Worm (Caenorhabditis elegans) whole organism, L4 larva: Measurements from ENCODE around the gene F45F2.11.

ENCODE experiments used
- mdl-1 ChIP-seq, 2 experiments: fragments of 150-350 bp in 1 of 2; sonication (generic microtip) in 1 of 2; optimal IDR thresholded peaks; 2 replicates each; lab custom pipeline; 2014 to 2017; ENCODE audit warnings: missing biosample characterization in 2 of 2, missing genetic modification characterization in 2 of 2
- nhr-76 ChIP-seq: fragments of 150-350 bp; optimal IDR thresholded peaks from 2 replicates; lab custom pipeline; 2014; ENCODE audit warnings: missing biosample characterization, missing genetic modification characterization

- TF ChIP-seq mdl-1 (tag; optimal IDR thresholded peaks at IDR 0.05; lab: Kevin White, UChicago), result no peak
- TF ChIP-seq nhr-76 (tag; lab: Kevin White, UChicago), result no peak
These were observed 24.7 kb downstream of the F45F2.11 start for ce11 chrV:8495965-8496364.
